Worm (Caenorhabditis elegans): ENCODE results near the gene wbp-2.

DNA sequence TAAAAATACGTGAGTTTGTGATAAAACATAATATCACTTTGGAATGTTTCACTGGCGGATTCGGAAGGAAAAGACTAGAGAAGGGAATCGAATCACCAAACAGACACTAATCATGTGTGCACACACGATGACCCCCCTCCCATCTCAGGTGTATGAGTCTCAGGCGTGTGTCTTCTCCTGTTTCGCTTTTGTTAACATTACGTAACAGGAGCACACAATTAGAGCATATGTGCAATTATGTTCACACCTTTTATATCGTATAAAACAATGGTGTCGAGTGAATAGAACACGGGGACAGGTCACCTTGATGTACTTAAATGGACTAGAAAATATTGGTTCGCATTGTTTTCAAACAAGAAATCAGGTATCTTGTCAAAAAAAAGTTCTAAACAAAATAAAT is 12.8 kb upstream of the wbp-2 start:
- TF ChIP-seq pes-1 (GFP tag; IDR thresholded peaks at IDR 0.05) = no peak
- TF ChIP-seq B0310.2 (tag; optimal IDR thresholded peaks at IDR 0.05) = no peak
- no peak for TF ChIP-seq F13C5.2 (tag; optimal IDR thresholded peaks at IDR 0.05)
- TF ChIP-seq tra-4 (tag; optimal IDR thresholded peaks at IDR 0.05) = no peak
- TF ChIP-seq ama-1 (optimal IDR thresholded peaks at IDR 0.05) = no peak
- no peak for TF ChIP-seq flt-1 (GFP tag; IDR thresholded peaks at IDR 0.05)
- TF ChIP-seq aly-1 (tag; optimal IDR thresholded peaks at IDR 0.05) = no peak
- TF ChIP-seq tbx-11 (GFP tag; IDR thresholded peaks at IDR 0.05) = no peak
- no peak for TF ChIP-seq scrt-1 (GFP tag; IDR thresholded peaks at IDR 0.05)

Data from whole organism, early embryonic.